Fruit fly (Drosophila melanogaster) whole organism: ENCODE measurements around the gene CG31709.

Experiments used
- CG8478 ChIP-seq: fragments of >200 bp; optimal IDR thresholded peaks from 2 replicates; lab custom pipeline; 2018; ENCODE audit warnings: inconsistent platforms
- Dll ChIP-seq: fragments of >200 bp; optimal IDR thresholded peaks from 2 replicates; lab custom pipeline; 2017
- EcR ChIP-seq, 2 experiments: fragments of >200 bp; optimal IDR thresholded peaks; 2 replicates each; lab custom pipeline; 2017; ENCODE audit warnings: missing biosample characterization in 2 of 2, missing genetic modification characterization in 2 of 2, missing genetic modification reagents in 2 of 2
- pan ChIP-seq: fragments of >200 bp; optimal IDR thresholded peaks from 2 replicates; lab custom pipeline; 2017
- psq ChIP-seq: fragments of >200 bp; optimal IDR thresholded peaks from 2 replicates; lab custom pipeline; 2017
- usp ChIP-seq: fragments of >200 bp; optimal IDR thresholded peaks from 2 replicates; lab custom pipeline; 2017; ENCODE audit warnings: missing biosample characterization, missing genetic modification characterization, mixed read lengths

CG31709 gene

dm6 chr2L:9579538-9579937 lies at the start of gene CG31709:
Gene CG31709 (minus strand): TSS chr2L:9579638.
- TF ChIP-seq pan (lab: Kevin White, UChicago) (no peak), CG8478 (lab: Kevin White, UChicago) (no peak), usp (GFP tag; lab: Kevin White, UChicago) (no peak), EcR (GFP tag; optimal IDR thresholded peaks at IDR 0.05; lab: Kevin White, UChicago) (no peak), Dll (no peak), psq (lab: Kevin White, UChicago) (no peak)

- TF ChIP-seq psq (lab: Kevin White, UChicago) (no peak), pan (lab: Kevin White, UChicago) (no peak), usp (GFP tag; lab: Kevin White, UChicago) (no peak), CG8478 (lab: Kevin White, UChicago) (no peak), EcR (GFP tag; optimal IDR thresholded peaks at IDR 0.05; lab: Kevin White, UChicago) (no peak), Dll (no peak)
Observed at dm6 chr2L:9625185-9625584, 45.7 kb upstream of the CG31709 start, which contains the start of gene CG31882. Gene CG31882 (minus strand): TSS chr2L:9625285.

DNA sequence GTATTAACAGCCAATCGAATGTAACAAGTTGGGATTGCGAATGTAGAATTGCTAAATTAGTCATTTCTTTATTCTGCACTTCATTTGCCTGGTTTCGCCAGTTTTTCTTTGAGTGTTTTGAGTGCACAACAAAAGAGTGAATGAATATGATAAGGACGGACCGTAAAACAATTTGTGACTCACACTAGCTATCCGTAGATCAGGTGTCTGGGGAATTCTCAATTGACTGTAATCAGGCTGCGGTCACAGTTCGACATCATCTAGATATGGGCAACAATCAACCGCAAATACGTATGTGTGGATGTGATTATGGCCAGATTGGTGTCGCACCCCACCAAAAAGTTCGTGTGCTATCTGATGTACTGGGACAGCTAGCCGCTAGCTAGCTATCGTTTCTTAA lies 40.5 kb upstream of the CG31709 start:
- TF ChIP-seq EcR (GFP tag; optimal IDR thresholded peaks at IDR 0.05; lab: Kevin White, UChicago) (no peak), usp (GFP tag; lab: Kevin White, UChicago) (no peak), pan (lab: Kevin White, UChicago) (no peak), psq (lab: Kevin White, UChicago) (no peak), CG8478 (lab: Kevin White, UChicago) (no peak), Dll (no peak)

dm6 chr2L:9618871-9619270 lies 39.4 kb upstream of the CG31709 start:
- no peak for TF ChIP-seq Dll
- TF ChIP-seq usp (GFP tag; lab: Kevin White, UChicago) = no peak

dm6 chr2L:9617908-9618307 lies 38.5 kb upstream of the CG31709 start:
- TF ChIP-seq usp (GFP tag; lab: Kevin White, UChicago) (no peak), pan (lab: Kevin White, UChicago) (no peak), CG8478 (lab: Kevin White, UChicago) (no peak), EcR (GFP tag; optimal IDR thresholded peaks at IDR 0.05; lab: Kevin White, UChicago) (no peak), Dll (no peak), psq (lab: Kevin White, UChicago) (no peak)

- no peak for TF ChIP-seq psq (lab: Kevin White, UChicago)
- no peak for TF ChIP-seq Dll
Observed at dm6 chr2L:9616654-9617053, 37.2 kb upstream of the CG31709 start.

DNA sequence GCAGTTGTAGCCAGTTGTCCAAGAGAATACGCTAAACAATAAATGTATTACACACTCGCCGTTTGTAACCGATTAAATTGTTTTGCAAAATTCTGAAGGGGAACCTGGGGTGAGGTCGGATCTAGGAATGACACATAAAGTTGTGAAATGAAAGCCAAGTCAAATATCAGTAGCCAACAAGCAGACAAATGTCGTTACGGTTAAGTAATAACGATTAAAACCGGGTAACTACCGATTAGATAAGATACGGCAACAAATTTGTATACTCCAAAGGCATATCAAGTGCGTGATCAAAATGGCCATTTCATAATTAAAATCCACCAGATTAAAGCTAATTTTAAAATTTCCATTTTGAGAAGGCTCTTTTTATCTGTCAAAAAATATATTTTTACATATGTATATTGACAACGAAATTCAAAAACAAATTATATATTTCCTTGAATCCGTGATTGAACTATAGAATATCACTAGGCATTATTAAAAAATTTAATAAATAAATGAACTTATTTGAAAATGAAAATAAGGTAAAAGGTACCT lies 36.6 kb upstream of the CG31709 start, which contains the start of gene GlcAT-S:
Gene GlcAT-S, plus strand, starts transcription at position 487 of the 537 bp plus-strand sequence.
- TF ChIP-seq usp (GFP tag; lab: Kevin White, UChicago) (no peak), EcR (GFP tag; optimal IDR thresholded peaks at IDR 0.05; lab: Kevin White, UChicago) (no peak), Dll (no peak)

dm6 chr2L:9615561-9615960 lies 36.1 kb upstream of the CG31709 start:
- TF ChIP-seq usp (GFP tag; lab: Kevin White, UChicago) (no peak), psq (lab: Kevin White, UChicago) (no peak), EcR (GFP tag; optimal IDR thresholded peaks at IDR 0.05; lab: Kevin White, UChicago) (no peak), CG8478 (lab: Kevin White, UChicago) (no peak), pan (lab: Kevin White, UChicago) (no peak), Dll (no peak)

- TF ChIP-seq pan (lab: Kevin White, UChicago) (no peak), usp (GFP tag; lab: Kevin White, UChicago) (no peak), Dll (no peak), CG8478 (lab: Kevin White, UChicago) (no peak)
Observed at dm6 chr2L:9614674-9615258, 35.3 kb upstream of the CG31709 start.

dm6 chr2L:9613922-9614321 lies 34.5 kb upstream of the CG31709 start:
- TF ChIP-seq usp (GFP tag; lab: Kevin White, UChicago) (no peak), EcR (GFP tag; optimal IDR thresholded peaks at IDR 0.05; lab: Kevin White, UChicago) (no peak), Dll (no peak), CG8478 (lab: Kevin White, UChicago) (no peak), psq (lab: Kevin White, UChicago) (no peak), pan (lab: Kevin White, UChicago) (no peak)

dm6 chr2L:9613006-9613690 lies 33.7 kb upstream of the CG31709 start, which contains the start of gene Trx2:
Gene Trx2 (plus strand): TSS chr2L:9613166.
- TF ChIP-seq pan (lab: Kevin White, UChicago) (no peak), Dll (no peak), EcR (GFP tag; optimal IDR thresholded peaks at IDR 0.05; lab: Kevin White, UChicago) (no peak), usp (GFP tag; lab: Kevin White, UChicago) (no peak), CG8478 (lab: Kevin White, UChicago) (no peak), psq (lab: Kevin White, UChicago) (no peak)

DNA sequence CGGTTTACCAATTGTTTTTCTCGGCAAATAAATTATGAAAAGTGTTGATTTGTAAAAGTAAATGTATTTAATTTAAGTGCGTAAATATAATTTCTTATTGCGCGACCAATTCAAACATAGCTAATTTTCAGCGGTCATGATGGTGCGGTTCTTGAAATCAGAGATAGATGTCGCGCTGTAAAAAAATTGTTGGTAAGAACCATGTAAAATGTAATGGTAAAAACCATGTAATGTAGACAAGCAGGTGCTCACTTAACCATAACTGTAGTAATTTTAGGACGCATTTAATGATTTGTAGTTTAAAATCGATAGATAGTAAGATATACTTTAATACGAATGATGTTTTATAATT lies 33.2 kb upstream of the CG31709 start:
- no peak for TF ChIP-seq psq (lab: Kevin White, UChicago)
- no peak for TF ChIP-seq CG8478 (lab: Kevin White, UChicago)
- TF ChIP-seq Dll = no peak
- no peak for TF ChIP-seq pan (lab: Kevin White, UChicago)
- no peak for TF ChIP-seq usp (GFP tag; lab: Kevin White, UChicago)
- no peak for TF ChIP-seq EcR (GFP tag; optimal IDR thresholded peaks at IDR 0.05; lab: Kevin White, UChicago)
